Worm (Caenorhabditis elegans) whole organism, young adult: ENCODE measurements around the gene F14D7.14.

Experiments used
- F10E7.11 ChIP-seq: sonication (generic microtip); optimal IDR thresholded peaks from 2 replicates; lab custom pipeline; 2017; ENCODE audit warnings: mild to moderate bottlenecking, missing genetic modification characterization, moderate library complexity, missing compliant biosample characterization
- ama-1 ChIP-seq, 3 experiments: fragments of 150-350 bp in 1 of 3; sonication (generic microtip) in 2 of 3; optimal IDR thresholded peaks; 2 replicates each; lab custom pipeline; 2014 to 2018; ENCODE audit warnings: missing biosample characterization in 2 of 3, missing genetic modification characterization in 2 of 3, missing genetic modification reagents in 2 of 3
- bed-2 ChIP-seq: fragments of 200-800 bp; sonication (Bioruptor generic); IDR thresholded peaks from 2 replicates; pipeline ENCODE4 v1.3.6; 2022; ENCODE audit warnings: missing genetic modification reagents, missing genetic modification characterization, missing compliant biosample characterization
- ztf-25 ChIP-seq: fragments of 200-800 bp; sonication (Bioruptor generic); IDR thresholded peaks from 2 replicates; pipeline ENCODE4 v1.3.6; 2022; ENCODE audit warnings: missing genetic modification reagents, missing genetic modification characterization, missing compliant biosample characterization

- TF ChIP-seq F10E7.11 (tag; lab: Kevin White, UChicago) (no peak), ama-1 (optimal IDR thresholded peaks at IDR 0.05; lab: Kevin White, UChicago) (no peak), ama-1 (GFP tag; optimal IDR thresholded peaks at IDR 0.05; lab: Kevin White, UChicago) (no peak), ztf-25 (0 out of 2 replicates have a peak, but pooled peaks have one; percentile 19), bed-2 (GFP tag; lab: Robert Waterston, UW) (no peak)
Observed at ce11 chrV:14350498-14350897, 40.8 kb downstream of the F14D7.14 start.
